Worm (Caenorhabditis elegans): ENCODE results near the gene W06F12.2.

Gene W06F12.2

DNA sequence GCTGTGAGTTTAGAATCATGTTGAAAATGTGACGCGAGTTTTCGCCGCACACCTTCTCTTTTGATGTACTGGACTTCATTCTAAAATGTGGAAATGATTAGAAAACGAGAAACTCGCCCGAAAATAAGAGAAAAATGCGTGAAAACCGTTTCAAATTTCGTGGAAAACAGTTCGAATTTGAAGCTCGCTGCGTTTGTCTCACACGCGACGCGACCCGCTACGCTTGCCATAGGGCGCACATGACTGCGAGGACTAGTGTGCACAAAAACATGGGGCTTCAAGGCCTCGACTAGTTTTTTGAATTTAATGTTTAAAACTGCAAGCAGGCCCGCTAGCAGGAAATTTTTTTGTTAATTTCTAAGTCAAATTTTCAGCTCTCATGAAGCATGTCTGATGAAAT lies 39.7 kb upstream of the W06F12.2 start, which contains the start of the genes cyk-4 and pdr-1 (continued):
- peak; percentile 91 for TF ChIP-seq lin-38 (GFP tag; IDR thresholded peaks at IDR 0.05)
- no peak for TF ChIP-seq daf-16 (GFP tag; optimal IDR thresholded peaks at IDR 0.05)
- peak; percentile 34 for TF ChIP-seq daf-16 (tag; optimal IDR thresholded peaks at IDR 0.05)
- no peak for TF ChIP-seq ceh-28 (tag; optimal IDR thresholded peaks at IDR 0.05)
- peak; percentile 81 for TF ChIP-seq dpl-1 (GFP tag; optimal IDR thresholded peaks at IDR 0.05)
- no peak for TF ChIP-seq lsy-2 (tag; optimal IDR thresholded peaks at IDR 0.05)

DNA sequence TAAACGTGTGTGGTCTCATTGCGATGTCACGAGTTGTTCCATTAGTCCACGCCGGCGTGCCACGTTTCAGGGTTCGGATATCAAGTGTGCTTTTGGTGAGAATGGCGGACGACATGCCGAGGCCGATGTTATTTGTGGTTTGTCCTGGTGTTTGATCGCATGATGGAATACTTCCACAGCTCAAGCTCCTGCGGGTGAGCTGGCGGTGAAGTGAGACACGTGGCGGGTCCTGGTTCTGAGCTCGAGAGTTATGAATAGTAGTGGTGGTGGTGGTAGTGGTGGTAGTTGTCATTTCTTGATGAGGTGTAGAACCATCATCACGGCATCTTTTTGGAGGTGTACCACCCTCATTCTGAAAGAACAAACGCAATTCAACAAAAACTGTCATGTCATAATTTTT lies 38.5 kb upstream of the W06F12.2 start:
- TF ChIP-seq unc-62 (GFP tag; optimal IDR thresholded peaks at IDR 0.05 in 1 of 2) (peak in 1 of 2 experiments; percentile 96), unc-62 (tag; optimal IDR thresholded peaks at IDR 0.05) (no peak), Y75B8A.6 (GFP tag; IDR thresholded peaks at IDR 0.05) (no peak), aly-2 (tag; optimal IDR thresholded peaks at IDR 0.05) (no peak)

DNA sequence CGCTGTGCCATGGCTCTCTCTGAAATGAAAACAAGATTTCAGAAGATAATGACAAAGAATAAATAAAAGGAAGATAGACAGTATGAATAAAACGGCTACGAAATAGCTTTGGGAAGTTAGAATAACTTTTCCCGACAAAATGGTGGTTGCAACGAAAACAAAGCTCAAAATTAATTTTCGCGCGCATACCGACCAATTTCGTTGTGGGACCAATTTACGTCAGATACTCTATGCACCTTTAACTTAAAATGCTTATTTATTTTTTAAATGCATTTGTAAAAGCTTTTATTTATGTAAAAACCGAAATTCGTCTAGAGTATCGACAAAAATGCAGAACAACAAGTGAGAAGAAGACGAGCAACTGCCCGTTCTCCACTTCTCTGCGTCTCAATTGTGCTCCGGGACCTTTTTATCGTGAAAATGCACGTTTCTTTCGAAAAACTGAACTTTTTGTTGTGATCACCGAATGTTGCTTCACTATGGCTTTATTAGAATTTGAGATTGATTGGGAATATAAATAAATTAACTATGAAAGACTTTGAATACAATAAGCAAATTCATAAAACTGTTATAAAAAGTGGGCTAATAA lies 36.7 kb upstream of the W06F12.2 start, which contains the start of gene rml-1:
Gene rml-1, minus strand, starts transcription at position 19 of the 589 bp plus-strand sequence.
- TF ChIP-seq attf-4 (tag; optimal IDR thresholded peaks at IDR 0.05) (no peak), gei-8 (GFP tag; optimal IDR thresholded peaks at IDR 0.05) (no peak), F44E2.7 (GFP tag; IDR thresholded peaks at IDR 0.05) (no peak), hif-1 (tag; optimal IDR thresholded peaks at IDR 0.05) (peak in 1 of 2 experiments; percentile 88), mes-2 (tag; optimal IDR thresholded peaks at IDR 0.05; ENCODE audit: poor library complexity, severe bottlenecking) (peak; percentile 22), F49E8.2 (tag; optimal IDR thresholded peaks at IDR 0.05; ENCODE audit: borderline replicate concordance) (peak; percentile 66), lin-38 (GFP tag; IDR thresholded peaks at IDR 0.05) (peak; percentile 55), lsy-2 (tag; optimal IDR thresholded peaks at IDR 0.05) (no peak), unc-62 (GFP tag; optimal IDR thresholded peaks at IDR 0.05 in 1 of 2) (peak in 1 of 2 experiments; percentile 0), unc-62 (tag; optimal IDR thresholded peaks at IDR 0.05) (no peak), daf-16 (GFP tag; optimal IDR thresholded peaks at IDR 0.05) (no peak), daf-16 (tag; optimal IDR thresholded peaks at IDR 0.05) (peak; percentile 9), lin-39 (tag; optimal IDR thresholded peaks at IDR 0.05) (no peak), aha-1 (tag) (peak; percentile 17), tra-1 (GFP tag; IDR thresholded peaks at IDR 0.05) (no peak), ZK337.2 (GFP tag; IDR thresholded peaks at IDR 0.05) (no peak), nhr-102 (tag; optimal IDR thresholded peaks at IDR 0.05) (no peak), F37D6.2 (tag; optimal IDR thresholded peaks at IDR 0.05) (no peak), arid-1 (GFP tag; conservative IDR thresholded peaks at IDR 0.05) (no peak), nhr-41 (GFP tag; IDR thresholded peaks at IDR 0.05) (no peak), ama-1 (optimal IDR thresholded peaks at IDR 0.05) (peak; percentile 58), aly-2 (tag; optimal IDR thresholded peaks at IDR 0.05) (no peak)

DNA sequence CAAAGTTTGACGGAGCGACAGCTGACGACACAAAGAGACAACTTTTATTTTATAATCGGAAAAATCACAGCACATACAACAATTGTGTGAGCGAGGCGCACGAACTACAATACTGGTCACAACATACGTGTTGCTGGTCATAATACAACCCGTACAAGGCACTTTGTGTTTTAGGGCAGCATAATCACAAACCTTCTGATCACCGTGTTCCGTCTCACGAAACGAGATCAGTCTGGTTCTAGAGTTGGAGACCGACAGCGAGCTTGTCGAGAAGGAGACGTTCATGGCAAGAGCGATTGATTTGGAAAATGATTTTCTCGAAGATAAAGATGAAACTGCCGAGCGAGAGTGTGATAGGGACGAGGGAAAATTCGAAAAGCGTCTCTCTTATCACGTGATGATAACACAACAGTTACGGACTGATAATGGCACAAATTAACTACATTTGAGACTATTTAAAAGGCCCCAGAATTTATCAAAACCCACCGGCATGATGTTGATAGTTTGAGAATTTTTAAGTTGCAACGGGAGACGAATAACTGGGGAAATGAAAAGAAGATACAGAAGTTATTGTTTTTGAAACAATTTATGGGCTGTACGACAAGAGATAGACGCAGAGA lies 35.3 kb upstream of the W06F12.2 start:
- TF ChIP-seq nhr-28 (tag; optimal IDR thresholded peaks at IDR 0.05) = peak; percentile 98
- TF ChIP-seq cey-2 (tag; optimal IDR thresholded peaks at IDR 0.05; ENCODE audit: borderline replicate concordance, insufficient read depth) = peak; percentile 29
- peak; percentile 67 for TF ChIP-seq ama-1 (optimal IDR thresholded peaks at IDR 0.05)
- TF ChIP-seq aha-1 (tag) = peak; percentile 94
- TF ChIP-seq T20F7.1 (GFP tag; optimal IDR thresholded peaks at IDR 0.05) = no peak
- TF ChIP-seq nhr-102 (tag; optimal IDR thresholded peaks at IDR 0.05) = peak; percentile 48
- no peak for TF ChIP-seq egl-27 (tag; optimal IDR thresholded peaks at IDR 0.05)
- TF ChIP-seq ZK337.2 (GFP tag; IDR thresholded peaks at IDR 0.05) = no peak
- peak; percentile 47 for TF ChIP-seq lin-13 (GFP tag; optimal IDR thresholded peaks at IDR 0.05)
- TF ChIP-seq tag-97 (GFP tag; IDR thresholded peaks at IDR 0.05) = no peak
- peak; percentile 65; the same call in 1 of the 2 replicates for TF ChIP-seq php-3 (GFP tag; IDR thresholded peaks at IDR 0.05)
- peak; percentile 59 for TF ChIP-seq dmd-6 (GFP tag; IDR thresholded peaks at IDR 0.05)
- peak; percentile 32; the same call in 1 of the 2 replicates for TF ChIP-seq T26A8.4 (GFP tag; IDR thresholded peaks at IDR 0.05)
- peak in 1 of 2 experiments; percentile 11 for TF ChIP-seq daf-16 (GFP tag; optimal IDR thresholded peaks at IDR 0.05)
- TF ChIP-seq daf-16 (tag; optimal IDR thresholded peaks at IDR 0.05) = peak; percentile 79
- 0 out of 2 replicates have a peak, but pooled peaks have one; percentile 9 for TF ChIP-seq lin-1 (GFP tag; IDR thresholded peaks at IDR 0.05)
- peak; percentile 41 for TF ChIP-seq mes-2 (tag; optimal IDR thresholded peaks at IDR 0.05; ENCODE audit: poor library complexity, severe bottlenecking)
- peak; percentile 77 for TF ChIP-seq dve-1 (tag; optimal IDR thresholded peaks at IDR 0.05; ENCODE audit: insufficient read depth)
- TF ChIP-seq pha-4 (GFP tag; IDR thresholded peaks at IDR 0.05) = peak; percentile 51; the same call in 1 of the 2 replicates
- TF ChIP-seq pha-4 (tag; optimal IDR thresholded peaks at IDR 0.05) = no peak
- TF ChIP-seq hlh-11 (tag; optimal IDR thresholded peaks at IDR 0.05) = peak; percentile 76
- peak; percentile 37 for TF ChIP-seq mep-1 (tag; optimal IDR thresholded peaks at IDR 0.05)
- TF ChIP-seq spr-1 (tag; optimal IDR thresholded peaks at IDR 0.05) = peak; percentile 5
- TF ChIP-seq nhr-77 (tag; optimal IDR thresholded peaks at IDR 0.05) = peak; percentile 15
- peak; percentile 31 for TF ChIP-seq nhr-48 (tag; optimal IDR thresholded peaks at IDR 0.05)

Measured in whole organism, L4 larva.